Fruit fly (Drosophila melanogaster): ENCODE results near the gene GstD6.
A peak's percentile ranks its signal among the peaks of the same experiment; 100 is the strongest.

The GstD6 gene

dm6 chr3R:12359837-12360236 is 17.1 kb upstream of the GstD6 start, which contains the start of gene CG4115 (continued):
- TF ChIP-seq bsh (GFP tag; optimal IDR thresholded peaks at IDR 0.05) (no peak), Trl (optimal IDR thresholded peaks at IDR 0.05) (peak; percentile 7 to 32), Trl (GFP tag; optimal IDR thresholded peaks at IDR 0.05) (no peak), CG12236 (GFP tag; optimal IDR thresholded peaks at IDR 0.05) (no peak), danr (GFP tag; IDR thresholded peaks at IDR 0.05) (no peak), gce (GFP tag; IDR thresholded peaks at IDR 0.05) (0 out of 3 replicates have a peak, but pooled peaks have one; percentile 15), bcd (GFP tag; optimal IDR thresholded peaks at IDR 0.05) (no peak), CG14965 (GFP tag; optimal IDR thresholded peaks at IDR 0.05; ENCODE audit: borderline replicate concordance) (no peak), CG15011 (GFP tag; optimal IDR thresholded peaks at IDR 0.05) (no peak), pzg (GFP tag; optimal IDR thresholded peaks at IDR 0.05) (no peak), CG1233 (GFP tag; optimal IDR thresholded peaks at IDR 0.05) (no peak), CG7357 (GFP tag; IDR thresholded peaks at IDR 0.05) (no peak), grn (GFP tag; optimal IDR thresholded peaks at IDR 0.05) (no peak), CG16863 (GFP tag; optimal IDR thresholded peaks at IDR 0.05) (no peak), gfzf (GFP tag; optimal IDR thresholded peaks at IDR 0.05) (no peak), CG10462 (GFP tag; optimal IDR thresholded peaks at IDR 0.05) (no peak), Xrp1 (GFP tag; IDR thresholded peaks at IDR 0.05) (no peak), CG30020 (tag; optimal IDR thresholded peaks at IDR 0.05) (no peak), CG14860 (GFP tag; IDR thresholded peaks at IDR 0.05; ENCODE audit: partially characterized antibody) (no peak), row (GFP tag; IDR thresholded peaks at IDR 0.05) (0 out of 3 replicates have a peak, but pooled peaks have one; percentile 5), Sin3A (optimal IDR thresholded peaks at IDR 0.05) (no peak), Abd-B (GFP tag; optimal IDR thresholded peaks at IDR 0.05) (no peak), CG8944 (GFP tag; optimal IDR thresholded peaks at IDR 0.05) (no peak), sisA (GFP tag; IDR thresholded peaks at IDR 0.05) (no peak), chif (GFP tag; optimal IDR thresholded peaks at IDR 0.05) (no peak), CG7987 (GFP tag; optimal IDR thresholded peaks at IDR 0.05) (no peak), gsb (GFP tag; IDR thresholded peaks at IDR 0.05) (no peak), CG5245 (GFP tag; optimal IDR thresholded peaks at IDR 0.05) (no peak), Adf1 (GFP tag; IDR thresholded peaks at IDR 0.05) (no peak), CG12769 (tag; optimal IDR thresholded peaks at IDR 0.05) (peak; percentile 13), jing (GFP tag; optimal IDR thresholded peaks at IDR 0.05) (no peak), Med (GFP tag) (peak; percentile 66), fru (optimal IDR thresholded peaks at IDR 0.05) (no peak), gt (GFP tag; IDR thresholded peaks at IDR 0.05) (no peak), CG18262 (tag; optimal IDR thresholded peaks at IDR 0.05) (no peak), z (GFP tag; IDR thresholded peaks at IDR 0.05) (peak; percentile 80), unpg (GFP tag; optimal IDR thresholded peaks at IDR 0.05) (no peak), HmgZ (tag; optimal IDR thresholded peaks at IDR 0.05) (no peak), org-1 (GFP tag; optimal IDR thresholded peaks at IDR 0.05) (no peak), HHEX (GFP tag; optimal IDR thresholded peaks at IDR 0.05) (no peak), Nf-YA (GFP tag; IDR thresholded peaks at IDR 0.05) (no peak), cg (GFP tag; optimal IDR thresholded peaks at IDR 0.05) (no peak), CG17186 (GFP tag; optimal IDR thresholded peaks at IDR 0.05) (no peak), gsb-n (tag; optimal IDR thresholded peaks at IDR 0.05) (no peak), CG14667 (GFP tag; IDR thresholded peaks at IDR 0.05) (no peak), CG11456 (GFP tag; IDR thresholded peaks at IDR 0.05) (no peak), run (tag; optimal IDR thresholded peaks at IDR 0.05) (no peak), Meics (GFP tag; optimal IDR thresholded peaks at IDR 0.05) (no peak), Sry-δ (GFP tag; optimal IDR thresholded peaks at IDR 0.05) (no peak), CG2889 (GFP tag; IDR thresholded peaks at IDR 0.05) (no peak), CG12744 (GFP tag; optimal IDR thresholded peaks at IDR 0.05) (no peak), Lhr (GFP tag; optimal IDR thresholded peaks at IDR 0.05) (no peak), hb (GFP tag; IDR thresholded peaks at IDR 0.05; ENCODE audit: partially characterized antibody) (no peak)
